Worm (Caenorhabditis elegans): Measurements from ENCODE around the gene sec-24.2.

Gene sec-24.2

ce11 chrIV:12334708-12335107 is 25.9 kb downstream of the sec-24.2 start (continued):
- TF ChIP-seq hlh-4 (tag; optimal IDR thresholded peaks at IDR 0.05), result no peak
- peak; percentile 25 to 43 for TF ChIP-seq lsy-2 (tag; optimal IDR thresholded peaks at IDR 0.05)
- no peak for TF ChIP-seq blmp-1 (tag; optimal IDR thresholded peaks at IDR 0.05)
- TF ChIP-seq lin-14 (GFP tag; optimal IDR thresholded peaks at IDR 0.05), result no peak
- TF ChIP-seq nhr-71 (tag; optimal IDR thresholded peaks at IDR 0.05), result peak; percentile 21
- TF ChIP-seq efl-1 (optimal IDR thresholded peaks at IDR 0.05), result peak; percentile 73 to 81
- TF ChIP-seq efl-1 (GFP tag; optimal IDR thresholded peaks at IDR 0.05 in 1 of 2), result peak; percentile 84 to 98
- TF ChIP-seq rnt-1 (tag; optimal IDR thresholded peaks at IDR 0.05), result peak; percentile 26
- no peak for TF ChIP-seq fkh-4 (tag; optimal IDR thresholded peaks at IDR 0.05; ENCODE audit: borderline replicate concordance)
- TF ChIP-seq sox-4 (tag; optimal IDR thresholded peaks at IDR 0.05), result no peak
- no peak for TF ChIP-seq ama-1 (optimal IDR thresholded peaks at IDR 0.05)
- TF ChIP-seq nhr-90 (tag; optimal IDR thresholded peaks at IDR 0.05; ENCODE audit: poor library complexity), result no peak

DNA sequence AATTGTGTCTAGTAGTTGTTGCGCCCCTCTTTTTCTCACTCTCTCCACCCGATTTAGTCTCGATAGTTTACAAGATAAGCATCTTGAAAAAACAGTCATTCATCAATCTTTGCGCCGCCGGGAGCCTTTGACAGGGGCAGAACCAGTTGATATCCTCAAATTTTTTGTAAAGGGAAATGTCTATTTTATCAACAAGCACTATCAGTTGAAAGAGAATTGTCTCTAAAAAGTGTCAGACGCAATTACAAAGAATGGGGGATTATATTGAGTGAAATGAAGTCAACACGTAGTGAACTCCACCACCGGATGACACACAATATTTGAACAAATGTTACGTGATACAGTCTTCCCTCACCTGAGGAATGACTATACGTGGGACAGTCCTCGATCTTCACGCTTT is 26.4 kb downstream of the sec-24.2 start:
- TF ChIP-seq nhr-20 (tag; optimal IDR thresholded peaks at IDR 0.05) (no peak), blmp-1 (tag; optimal IDR thresholded peaks at IDR 0.05) (peak; percentile 12), nhr-12 (tag; optimal IDR thresholded peaks at IDR 0.05) (no peak), alr-1 (tag; optimal IDR thresholded peaks at IDR 0.05; ENCODE audit: borderline replicate concordance) (no peak), lin-39 (tag; optimal IDR thresholded peaks at IDR 0.05) (no peak), unc-30 (tag; optimal IDR thresholded peaks at IDR 0.05) (no peak), aly-2 (tag; optimal IDR thresholded peaks at IDR 0.05) (no peak), efl-1 (optimal IDR thresholded peaks at IDR 0.05) (no peak), efl-1 (GFP tag; optimal IDR thresholded peaks at IDR 0.05 in 1 of 2) (peak in 1 of 2 experiments; percentile 90), lin-14 (GFP tag; optimal IDR thresholded peaks at IDR 0.05) (peak; percentile 16)

- TF ChIP-seq egl-27 (tag; optimal IDR thresholded peaks at IDR 0.05) (no peak), ceh-90 (tag; optimal IDR thresholded peaks at IDR 0.05) (no peak), grh-1 (GFP tag; IDR thresholded peaks at IDR 0.05) (no peak), nhr-77 (tag; optimal IDR thresholded peaks at IDR 0.05) (no peak), C16A3.4 (tag; optimal IDR thresholded peaks at IDR 0.05) (no peak), unc-86 (tag; optimal IDR thresholded peaks at IDR 0.05) (no peak), dsc-1 (tag; optimal IDR thresholded peaks at IDR 0.05) (no peak), vab-15 (tag; optimal IDR thresholded peaks at IDR 0.05) (no peak), lin-35 (GFP tag; optimal IDR thresholded peaks at IDR 0.05) (peak in 1 of 2 experiments; percentile 40), ets-5 (GFP tag; IDR thresholded peaks at IDR 0.05) (no peak), hlh-17 (GFP tag; optimal IDR thresholded peaks at IDR 0.05; ENCODE audit: borderline replicate concordance) (no peak), skn-1 (tag; optimal IDR thresholded peaks at IDR 0.05) (peak; percentile 56), efl-1 (optimal IDR thresholded peaks at IDR 0.05) (no peak), efl-1 (GFP tag; optimal IDR thresholded peaks at IDR 0.05 in 1 of 2) (peak in 1 of 2 experiments; percentile 11), fkh-10 (GFP tag; optimal IDR thresholded peaks at IDR 0.05) (no peak), dpl-1 (GFP tag; optimal IDR thresholded peaks at IDR 0.05) (peak in 1 of 3 experiments; percentile 42), lin-14 (GFP tag; optimal IDR thresholded peaks at IDR 0.05) (no peak), pax-3 (tag; optimal IDR thresholded peaks at IDR 0.05) (no peak), ztf-11 (tag; optimal IDR thresholded peaks at IDR 0.05) (no peak), alr-1 (tag; optimal IDR thresholded peaks at IDR 0.05; ENCODE audit: borderline replicate concordance) (no peak), blmp-1 (tag; optimal IDR thresholded peaks at IDR 0.05) (peak; percentile 70), ces-1 (GFP tag; optimal IDR thresholded peaks at IDR 0.05) (no peak), ztf-4 (tag; optimal IDR thresholded peaks at IDR 0.05) (no peak), nhr-20 (tag; optimal IDR thresholded peaks at IDR 0.05) (no peak), mdl-1 (tag; optimal IDR thresholded peaks at IDR 0.05) (no peak), lin-15B (tag; optimal IDR thresholded peaks at IDR 0.05) (no peak), lsy-2 (tag; optimal IDR thresholded peaks at IDR 0.05) (peak in 1 of 2 experiments; percentile 0)
Measured at ce11 chrIV:12330840-12331359, 29.7 kb downstream of the sec-24.2 start, which contains the start of gene ufd-1. ufd-1 (minus strand) TSS chrIV:12330890.
